Fruit fly (Drosophila melanogaster) whole organism, embryonic: ENCODE measurements around the gene CG12194.
A peak's percentile ranks its signal among the peaks of the same experiment; 100 is the strongest.

ENCODE experiments used
- CG10147 ChIP-seq: fragments of 200-800 bp; sonication (Bioruptor generic); optimal IDR thresholded peaks from 2 replicates; lab custom pipeline; 2019; ENCODE audit warnings: missing biosample characterization, mild to moderate bottlenecking, missing genetic modification characterization, moderate library complexity
- CG10209 ChIP-seq: fragments of 200-800 bp; sonication (Bioruptor generic); optimal IDR thresholded peaks from 3 replicates; lab custom pipeline; 2017; ENCODE audit warnings: missing biosample characterization, mild to moderate bottlenecking, missing genetic modification characterization, missing genetic modification reagents
- CG12659 ChIP-seq: fragments of 200-800 bp; sonication (Bioruptor generic); optimal IDR thresholded peaks from 3 replicates; lab custom pipeline; 2017; ENCODE audit warnings: mild to moderate bottlenecking, missing biosample characterization, missing genetic modification reagents, missing genetic modification characterization
- CG12769 ChIP-seq: fragments of 200-800 bp; sonication (Bioruptor generic); optimal IDR thresholded peaks from 2 replicates; lab custom pipeline; 2019; ENCODE audit warnings: missing biosample characterization, mild to moderate bottlenecking, missing genetic modification characterization, moderate library complexity
- CG1529 ChIP-seq: fragments of 200-800 bp; sonication (Bioruptor generic); optimal IDR thresholded peaks from 3 replicates; lab custom pipeline; 2018; ENCODE audit warnings: missing biosample characterization, missing genetic modification characterization
- CG15479 ChIP-seq: fragments of 200-800 bp; sonication (Bioruptor generic); optimal IDR thresholded peaks from 3 replicates; lab custom pipeline; 2019; ENCODE audit warnings: missing biosample characterization, mild to moderate bottlenecking, missing genetic modification characterization, moderate library complexity
- CG1647 ChIP-seq: fragments of 200-800 bp; sonication (Bioruptor generic); optimal IDR thresholded peaks from 3 replicates; lab custom pipeline; 2016; ENCODE audit warnings: missing biosample characterization, missing genetic modification characterization
- CG17829 ChIP-seq: fragments of 200-800 bp; optimal IDR thresholded peaks from 2 replicates; lab custom pipeline; 2019; ENCODE audit warnings: missing biosample characterization, mild to moderate bottlenecking, missing genetic modification characterization, moderate library complexity
- CG18011 ChIP-seq: fragments of 200-800 bp; sonication (Bioruptor generic); optimal IDR thresholded peaks from 2 replicates; lab custom pipeline; 2017; ENCODE audit warnings: missing biosample characterization, missing genetic modification characterization, mild to moderate bottlenecking, moderate library complexity, missing genotype
- CG1832 ChIP-seq: fragments of 200-800 bp; sonication (Bioruptor generic); optimal IDR thresholded peaks from 2 replicates; lab custom pipeline; 2017; ENCODE audit warnings: missing biosample characterization, mild to moderate bottlenecking, missing genetic modification characterization, inconsistent platforms
- CG2116 ChIP-seq: fragments of 200-800 bp; sonication (Bioruptor generic); optimal IDR thresholded peaks from 3 replicates; lab custom pipeline; 2018; ENCODE audit warnings: missing biosample characterization, mild to moderate bottlenecking, missing genetic modification characterization
- CG31388 ChIP-seq: fragments of 200-800 bp; sonication (Bioruptor generic); optimal IDR thresholded peaks from 2 replicates; lab custom pipeline; 2016; ENCODE audit warnings: missing biosample characterization, missing genetic modification characterization
- CG32772 ChIP-seq: fragments of 200-800 bp; sonication (Bioruptor generic); IDR thresholded peaks from 2 replicates; pipeline ENCODE4 v1.3.6; 2022; ENCODE audit warnings: missing biosample characterization, missing genetic modification characterization
- CG4328 ChIP-seq: fragments of 200-800 bp; sonication (Bioruptor generic); optimal IDR thresholded peaks from 3 replicates; lab custom pipeline; 2017; ENCODE audit warnings: missing biosample characterization, missing genetic modification reagents, missing genetic modification characterization
- CG4820 ChIP-seq: fragments of 200-800 bp; sonication (Bioruptor generic); optimal IDR thresholded peaks from 3 replicates; lab custom pipeline; 2016; ENCODE audit warnings: missing biosample characterization, missing genetic modification characterization
- CG6272 ChIP-seq: fragments of 200-800 bp; sonication (Bioruptor generic); IDR thresholded peaks from 2 replicates; pipeline ENCODE4 v1.3.6; 2022; ENCODE audit warnings: missing biosample characterization, missing genetic modification characterization
- CG6791 ChIP-seq: fragments of 200-800 bp; sonication (Bioruptor generic); IDR thresholded peaks from 3 replicates; pipeline ENCODE4 v1.3.6; 2022; ENCODE audit warnings: missing biosample characterization, missing genetic modification characterization; ENCODE audit not compliant: partially characterized antibody
- CG7271 ChIP-seq: fragments of 200-800 bp; sonication (Bioruptor generic); optimal IDR thresholded peaks from 2 replicates; lab custom pipeline; 2018; ENCODE audit warnings: missing biosample characterization, mild to moderate bottlenecking, missing genetic modification characterization, moderate library complexity
- CG8388 ChIP-seq: fragments of 200-800 bp; sonication (Bioruptor generic); optimal IDR thresholded peaks from 2 replicates; lab custom pipeline; 2019; ENCODE audit warnings: missing biosample characterization, mild to moderate bottlenecking, missing genetic modification characterization, moderate library complexity
- CG8478 ChIP-seq: fragments of >200 bp; optimal IDR thresholded peaks from 2 replicates; lab custom pipeline; 2018
- CG8765 ChIP-seq: fragments of 200-800 bp; sonication (Bioruptor generic); IDR thresholded peaks from 2 replicates; pipeline ENCODE4 v1.3.6; 2022; ENCODE audit warnings: missing biosample characterization, missing genetic modification characterization
- CG8924 ChIP-seq: fragments of 200-800 bp; optimal IDR thresholded peaks from 3 replicates; lab custom pipeline; 2019; ENCODE audit warnings: missing biosample characterization, mild to moderate bottlenecking, missing genetic modification characterization, moderate library complexity
- CG9797 ChIP-seq: fragments of 200-800 bp; sonication (Bioruptor generic); optimal IDR thresholded peaks from 3 replicates; lab custom pipeline; 2018; ENCODE audit warnings: missing biosample characterization, mild to moderate bottlenecking, missing genetic modification characterization
- CG9817 ChIP-seq: fragments of 200-800 bp; sonication (Bioruptor generic); optimal IDR thresholded peaks from 2 replicates; lab custom pipeline; 2018; ENCODE audit warnings: missing biosample characterization, mild to moderate bottlenecking, missing genetic modification characterization, moderate library complexity
- CTCF ChIP-seq: fragments of 200-800 bp; sonication (Bioruptor generic); optimal IDR thresholded peaks from 2 replicates; lab custom pipeline; 2017; ENCODE audit warnings: missing biosample characterization, mild to moderate bottlenecking, missing genetic modification characterization, moderate library complexity
- Ets65A ChIP-seq: fragments of 200-800 bp; sonication (Bioruptor generic); peaks from one replicate; lab custom pipeline; 2016; ENCODE audit warnings: missing biosample characterization, missing genetic modification characterization
- Hr39 ChIP-seq: fragments of >200 bp; optimal IDR thresholded peaks from 2 replicates; lab custom pipeline; 2017
- NK7.1 ChIP-seq: fragments of 200-800 bp; sonication (Bioruptor generic); optimal IDR thresholded peaks from 3 replicates; lab custom pipeline; 2016; ENCODE audit warnings: missing biosample characterization, missing genetic modification characterization
- Oli ChIP-seq: fragments of 200-800 bp; sonication (Bioruptor generic); optimal IDR thresholded peaks from 2 replicates; lab custom pipeline; 2018; ENCODE audit warnings: missing biosample characterization, mild to moderate bottlenecking, missing genetic modification characterization, moderate library complexity
- Optix ChIP-seq: fragments of 200-800 bp; sonication (Bioruptor generic); IDR thresholded peaks from 3 replicates; pipeline ENCODE4 v1.3.6; 2022; ENCODE audit warnings: missing biosample characterization, missing genetic modification characterization
- Six4 ChIP-seq: fragments of 200-800 bp; sonication (Bioruptor generic); optimal IDR thresholded peaks from 2 replicates; lab custom pipeline; 2016; ENCODE audit warnings: missing biosample characterization, missing genetic modification characterization
- Sry-δ ChIP-seq: fragments of 200-800 bp; sonication (Bioruptor generic); optimal IDR thresholded peaks from 2 replicates; lab custom pipeline; 2016; ENCODE audit warnings: missing biosample characterization, missing genetic modification characterization
- Ssrp ChIP-seq: fragments of 200-800 bp; sonication (Bioruptor generic); optimal IDR thresholded peaks from 2 replicates; lab custom pipeline; 2018; ENCODE audit warnings: missing biosample characterization, mild to moderate bottlenecking, missing genetic modification characterization, moderate library complexity
- Stat92E ChIP-seq, 3 experiments: fragments of >200 bp in 2 of 3; fragments of 200-800 bp in 1 of 3; sonication (Bioruptor generic) in 1 of 3; optimal IDR thresholded peaks; 2 replicates each; lab custom pipeline; 2017 to 2019; ENCODE audit warnings: missing biosample characterization in 3 of 3, missing genetic modification characterization in 3 of 3, mild to moderate bottlenecking in 1 of 3, moderate library complexity in 1 of 3
- Tbp ChIP-seq: fragments of >200 bp; optimal IDR thresholded peaks from 2 replicates; lab custom pipeline; 2018; ENCODE audit warnings: missing biosample characterization, missing genetic modification characterization
- Xrp1 ChIP-seq: fragments of 200-800 bp; sonication (Bioruptor generic); IDR thresholded peaks from 2 replicates; pipeline ENCODE4 v1.3.6; 2022; ENCODE audit warnings: missing biosample characterization, missing genetic modification characterization
- cwo ChIP-seq: fragments of 200-800 bp; sonication (Bioruptor generic); optimal IDR thresholded peaks from 3 replicates; lab custom pipeline; 2017; ENCODE audit warnings: missing biosample characterization, missing genetic modification characterization, mild to moderate bottlenecking, moderate library complexity, missing genetic modification reagents
- dmrt99B ChIP-seq: fragments of 200-800 bp; sonication (Bioruptor generic); optimal IDR thresholded peaks from 2 replicates; lab custom pipeline; 2018; ENCODE audit warnings: missing biosample characterization, mild to moderate bottlenecking, missing genetic modification characterization, moderate library complexity
- gce ChIP-seq: fragments of 200-800 bp; sonication (Bioruptor generic); IDR thresholded peaks from 3 replicates; pipeline ENCODE4 v1.3.6; 2022; ENCODE audit warnings: missing biosample characterization, missing genetic modification characterization
- gem ChIP-seq: fragments of 200-800 bp; sonication (Bioruptor generic); optimal IDR thresholded peaks from 2 replicates; lab custom pipeline; 2019; ENCODE audit warnings: missing biosample characterization, mild to moderate bottlenecking, missing genetic modification characterization, moderate library complexity
- hth ChIP-seq: fragments of >200 bp; optimal IDR thresholded peaks from 2 replicates; lab custom pipeline; 2017; ENCODE audit warnings: inconsistent platforms
- ken ChIP-seq: fragments of 200-800 bp; sonication (Bioruptor generic); IDR thresholded peaks from 3 replicates; pipeline ENCODE4 v1.3.6; 2022; ENCODE audit warnings: missing biosample characterization, missing genetic modification characterization
- lab ChIP-seq: fragments of 200-800 bp; sonication (Bioruptor generic); optimal IDR thresholded peaks from 3 replicates; lab custom pipeline; 2017; ENCODE audit warnings: missing biosample characterization, missing genetic modification characterization, mild to moderate bottlenecking, moderate library complexity, missing genetic modification reagents
- lmd ChIP-seq: fragments of 200-800 bp; sonication (Bioruptor generic); IDR thresholded peaks from 2 replicates; pipeline ENCODE4 v1.3.6; 2022; ENCODE audit warnings: missing biosample characterization, missing genetic modification characterization
- oc ChIP-seq: fragments of 200-800 bp; sonication (Bioruptor generic); optimal IDR thresholded peaks from 2 replicates; lab custom pipeline; 2018; ENCODE audit warnings: missing biosample characterization, mild to moderate bottlenecking, missing genetic modification characterization, moderate library complexity
- phol ChIP-seq: fragments of 200-800 bp; sonication (Bioruptor generic); optimal IDR thresholded peaks from 3 replicates; lab custom pipeline; 2018; ENCODE audit warnings: missing biosample characterization, mild to moderate bottlenecking, missing genetic modification characterization, moderate library complexity
- pros ChIP-seq: fragments of 200-800 bp; sonication (Bioruptor generic); optimal IDR thresholded peaks from 3 replicates; lab custom pipeline; 2019; ENCODE audit warnings: missing biosample characterization, mild to moderate bottlenecking, missing genetic modification characterization, moderate library complexity
- sc ChIP-seq, 3 experiments: fragments of >200 bp in 2 of 3; fragments of 200-800 bp in 1 of 3; sonication (Bioruptor generic) in 1 of 3; optimal IDR thresholded peaks; 2 replicates in 2 of 3; 3 replicates in 1 of 3; lab custom pipeline; 2017; ENCODE audit warnings: mild to moderate bottlenecking in 1 of 3, missing biosample characterization in 1 of 3, missing genetic modification characterization in 1 of 3, missing genetic modification reagents in 1 of 3
- scrt ChIP-seq: fragments of 200-800 bp; sonication (Bioruptor generic); optimal IDR thresholded peaks from 2 replicates; lab custom pipeline; 2018; ENCODE audit warnings: missing biosample characterization, mild to moderate bottlenecking, missing genetic modification characterization, moderate library complexity
- zfh1 ChIP-seq: fragments of 200-800 bp; sonication (Bioruptor generic); IDR thresholded peaks from 3 replicates; pipeline ENCODE4 v1.3.6; 2022; ENCODE audit warnings: missing biosample characterization, missing genetic modification characterization

The CG12194 gene

DNA sequence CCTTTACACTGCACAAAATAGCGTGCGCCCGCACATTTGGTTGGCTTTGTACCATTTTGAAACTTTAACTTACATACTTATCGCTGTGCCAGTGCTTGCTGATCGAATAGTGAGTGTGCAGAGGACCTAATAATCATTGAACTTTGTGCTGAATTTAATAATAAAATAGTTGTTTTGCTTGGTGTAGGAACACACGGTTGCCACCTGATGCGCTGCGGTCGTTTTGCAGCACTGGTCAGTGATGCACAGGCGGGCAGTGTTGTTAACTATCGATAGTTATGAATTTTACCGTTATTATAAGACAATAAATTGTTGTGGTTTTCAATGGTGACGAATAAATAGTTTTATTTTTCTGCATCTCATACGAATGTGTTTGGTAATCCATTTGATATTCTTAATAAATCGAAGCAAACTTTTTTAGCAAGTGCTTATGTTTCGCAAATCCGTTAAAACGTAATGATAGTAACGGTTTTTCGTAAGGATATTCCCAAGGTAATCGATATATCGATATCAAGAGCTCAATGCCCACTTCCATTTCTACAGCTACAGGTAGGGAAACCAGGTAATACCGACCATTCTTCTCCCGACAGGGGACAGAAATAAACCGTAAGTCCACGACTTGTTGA lies at the start of gene CG12194, which contains the start of gene tank (continued):
- TF ChIP-seq sc (optimal IDR thresholded peaks at IDR 0.05; lab: Kevin White, UChicago), result no peak
- TF ChIP-seq sc (GFP tag; optimal IDR thresholded peaks at IDR 0.05; lab: Kevin White, UChicago), result peak; percentile 99
- no peak for TF ChIP-seq Tbp (GFP tag; lab: Kevin White, UChicago)
- no peak for TF ChIP-seq Hr39 (lab: Kevin White, UChicago)
- peak; percentile 100 for TF ChIP-seq CG12769 (tag; lab: Kevin White, UChicago)
- TF ChIP-seq CG15479 (GFP tag; lab: Kevin White, UChicago), result peak; percentile 26
- TF ChIP-seq lmd, result peak; percentile 100
- TF ChIP-seq CG7271 (tag; lab: Kevin White, UChicago), result peak; percentile 96
- peak; percentile 95 for TF ChIP-seq CG10147 (GFP tag; lab: Kevin White, UChicago)
- TF ChIP-seq CG6272 (GFP tag; lab: Robert Waterston, UW), result peak; percentile 99
- TF ChIP-seq oc (tag; lab: Kevin White, UChicago), result peak; percentile 99
- peak; percentile 98 for TF ChIP-seq CG31388 (GFP tag; lab: Kevin White, UChicago)
- TF ChIP-seq gem (tag; lab: Kevin White, UChicago), result peak; percentile 99
- peak; percentile 100 for TF ChIP-seq Ets65A (GFP tag; lab: Kevin White, UChicago)
- peak; percentile 96 for TF ChIP-seq cwo (GFP tag; lab: Kevin White, UChicago)
- peak; percentile 99 for TF ChIP-seq CG1647 (GFP tag; lab: Kevin White, UChicago)
- peak; percentile 93 for TF ChIP-seq CG18011
- TF ChIP-seq gce (GFP tag; lab: Robert Waterston, UW), result peak; percentile 99
- TF ChIP-seq CG1832 (GFP tag; lab: Kevin White, UChicago), result no peak
- peak; percentile 73 for TF ChIP-seq CTCF (GFP tag; lab: Kevin White, UChicago)
- TF ChIP-seq CG4328 (GFP tag; lab: Kevin White, UChicago), result peak; percentile 85
- TF ChIP-seq Oli (tag; lab: Kevin White, UChicago), result peak; percentile 99
- TF ChIP-seq pros, result no peak
- TF ChIP-seq CG1529 (GFP tag; lab: Kevin White, UChicago), result peak; percentile 98
- peak; percentile 98 for TF ChIP-seq CG8924
- TF ChIP-seq CG4820 (GFP tag; lab: Kevin White, UChicago), result peak; percentile 98
- TF ChIP-seq CG17829 (tag; lab: Kevin White, UChicago), result peak; percentile 98
- peak; percentile 99 for TF ChIP-seq Six4
- TF ChIP-seq hth, result no peak
- peak; percentile 99 for TF ChIP-seq CG12659
- TF ChIP-seq CG8765 (GFP tag; lab: Robert Waterston, UW), result peak; percentile 98
- TF ChIP-seq Sry-δ, result peak; percentile 86
- TF ChIP-seq CG6791 (GFP tag; lab: Robert Waterston, UW), result peak; percentile 73
- peak; percentile 100 for TF ChIP-seq zfh1 (GFP tag; lab: Robert Waterston, UW)
- peak; percentile 99 for TF ChIP-seq Ssrp (tag; lab: Kevin White, UChicago)
- TF ChIP-seq scrt (GFP tag; lab: Kevin White, UChicago), result peak; percentile 95
- TF ChIP-seq CG9797 (GFP tag; lab: Kevin White, UChicago), result peak; percentile 73
- TF ChIP-seq NK7.1 (GFP tag; lab: Kevin White, UChicago), result peak; percentile 98
- TF ChIP-seq lab, result peak; percentile 99
- peak; percentile 100 for TF ChIP-seq CG32772 (GFP tag; lab: Robert Waterston, UW)
- peak; percentile 99 for TF ChIP-seq CG10209 (GFP tag; lab: Kevin White, UChicago)
- TF ChIP-seq phol, result peak; percentile 98
- peak; percentile 100 for TF ChIP-seq Optix (GFP tag; lab: Robert Waterston, UW)
- no peak for TF ChIP-seq CG8478 (lab: Kevin White, UChicago)
- TF ChIP-seq Xrp1, result peak; percentile 100
- TF ChIP-seq CG9817 (tag; lab: Kevin White, UChicago), result peak; percentile 97
- TF ChIP-seq CG8388 (GFP tag; lab: Kevin White, UChicago), result peak; percentile 98
- TF ChIP-seq Stat92E (GFP tag; optimal IDR thresholded peaks at IDR 0.05; lab: Kevin White, UChicago), result peak in 1 of 3 experiments; percentile 81
- TF ChIP-seq ken, result peak; percentile 99
- TF ChIP-seq dmrt99B (tag; lab: Kevin White, UChicago), result peak; percentile 99
- peak; percentile 90 for TF ChIP-seq CG2116
